Fruit fly (Drosophila melanogaster) whole organism, embryonic: ENCODE measurements around the gene sif.

Source experiments
- B-H1 ChIP-seq: fragments of 200-800 bp; sonication (Bioruptor generic); IDR thresholded peaks from 3 replicates; pipeline ENCODE4 v1.3.6; 2022; ENCODE audit warnings: missing biosample characterization, missing genetic modification characterization
- Bgb ChIP-seq: fragments of 200-800 bp; sonication (Bioruptor generic); IDR thresholded peaks from 2 replicates; pipeline ENCODE4 v1.3.6; 2022; ENCODE audit warnings: missing biosample characterization, missing genetic modification characterization; ENCODE audit not compliant: partially characterized antibody
- CG10431 ChIP-seq: fragments of 200-800 bp; sonication (Bioruptor generic); optimal IDR thresholded peaks from 3 replicates; lab custom pipeline; 2018; ENCODE audit warnings: missing biosample characterization, mild to moderate bottlenecking, missing genetic modification characterization
- CG11560 ChIP-seq: fragments of 200-800 bp; sonication (Bioruptor generic); IDR thresholded peaks from 3 replicates; pipeline ENCODE4 v1.3.6; 2022; ENCODE audit warnings: missing biosample characterization, missing genetic modification characterization
- CG12769 ChIP-seq: fragments of 200-800 bp; sonication (Bioruptor generic); optimal IDR thresholded peaks from 2 replicates; lab custom pipeline; 2019; ENCODE audit warnings: missing biosample characterization, mild to moderate bottlenecking, missing genetic modification characterization, moderate library complexity
- CG14441 ChIP-seq: fragments of 200-800 bp; sonication (Bioruptor generic); IDR thresholded peaks from 2 replicates; pipeline ENCODE4 v1.3.6; 2022; ENCODE audit warnings: missing biosample characterization, missing genetic modification characterization
- CG1602 ChIP-seq: fragments of 200-800 bp; sonication (Bioruptor generic); optimal IDR thresholded peaks from 3 replicates; lab custom pipeline; 2016; ENCODE audit warnings: missing biosample characterization, missing genetic modification characterization
- CG1603 ChIP-seq: fragments of 200-800 bp; sonication (Bioruptor generic); optimal IDR thresholded peaks from 2 replicates; lab custom pipeline; 2019; ENCODE audit warnings: missing biosample characterization, mild to moderate bottlenecking, missing genetic modification characterization, moderate library complexity
- CG17359 ChIP-seq: fragments of 200-800 bp; sonication (Bioruptor generic); optimal IDR thresholded peaks from 3 replicates; lab custom pipeline; 2018; ENCODE audit warnings: missing biosample characterization, mild to moderate bottlenecking, missing genetic modification characterization, moderate library complexity
- CG18011 ChIP-seq: fragments of 200-800 bp; sonication (Bioruptor generic); optimal IDR thresholded peaks from 2 replicates; lab custom pipeline; 2017; ENCODE audit warnings: missing biosample characterization, missing genetic modification characterization, mild to moderate bottlenecking, moderate library complexity, missing genotype
- CG18599 ChIP-seq: fragments of 200-800 bp; sonication (Bioruptor generic); optimal IDR thresholded peaks from 3 replicates; lab custom pipeline; 2017; ENCODE audit warnings: missing biosample characterization, missing genetic modification characterization, mild to moderate bottlenecking, moderate library complexity, missing genetic modification reagents
- CG18764 ChIP-seq: fragments of 200-800 bp; sonication (Bioruptor generic); optimal IDR thresholded peaks from 3 replicates; lab custom pipeline; 2016; ENCODE audit warnings: missing biosample characterization, missing genetic modification characterization
- CG43689 ChIP-seq: fragments of 200-800 bp; sonication (Bioruptor generic); IDR thresholded peaks from 2 replicates; pipeline ENCODE4 v1.3.6; 2022; ENCODE audit warnings: missing biosample characterization, missing genetic modification characterization
- CG4820 ChIP-seq: fragments of 200-800 bp; sonication (Bioruptor generic); optimal IDR thresholded peaks from 3 replicates; lab custom pipeline; 2016; ENCODE audit warnings: missing biosample characterization, missing genetic modification characterization
- CG8924 ChIP-seq: fragments of 200-800 bp; optimal IDR thresholded peaks from 3 replicates; lab custom pipeline; 2019; ENCODE audit warnings: missing biosample characterization, mild to moderate bottlenecking, missing genetic modification characterization, moderate library complexity
- CG9876 ChIP-seq: fragments of 200-800 bp; sonication (Bioruptor generic); optimal IDR thresholded peaks from 2 replicates; lab custom pipeline; 2016; ENCODE audit warnings: missing biosample characterization, missing genetic modification characterization
- Dek ChIP-seq: fragments of 200-800 bp; sonication (Bioruptor generic); optimal IDR thresholded peaks from 3 replicates; lab custom pipeline; 2019; ENCODE audit warnings: missing biosample characterization, mild to moderate bottlenecking, missing genetic modification characterization, moderate library complexity
- Doc2 ChIP-seq: fragments of 200-800 bp; sonication (Bioruptor generic); IDR thresholded peaks from 2 replicates; pipeline ENCODE4 v1.3.6; 2022; ENCODE audit warnings: missing biosample characterization, missing genetic modification characterization
- Dp ChIP-seq: fragments of 200-800 bp; sonication (Bioruptor generic); optimal IDR thresholded peaks from 2 replicates; lab custom pipeline; 2018; ENCODE audit warnings: missing biosample characterization, mild to moderate bottlenecking, missing genetic modification characterization, moderate library complexity
- Drgx ChIP-seq: fragments of 200-800 bp; sonication (Bioruptor generic); IDR thresholded peaks from 2 replicates; pipeline ENCODE4 v1.3.6; 2022; ENCODE audit warnings: missing biosample characterization, missing genetic modification characterization
- Fer2 ChIP-seq: fragments of 200-800 bp; sonication (Bioruptor generic); optimal IDR thresholded peaks from 2 replicates; lab custom pipeline; 2018; ENCODE audit warnings: missing biosample characterization, mild to moderate bottlenecking, missing genetic modification characterization, moderate library complexity
- Hr51 ChIP-seq, 2 experiments: fragments of 200-800 bp; sonication (Bioruptor generic); optimal IDR thresholded peaks; 2 replicates in 1 of 2; 3 replicates in 1 of 2; lab custom pipeline; 2016 to 2018; ENCODE audit warnings: missing biosample characterization in 2 of 2, missing genetic modification characterization in 2 of 2, mild to moderate bottlenecking in 1 of 2, moderate library complexity in 1 of 2
- Lpt ChIP-seq: fragments of >200 bp; optimal IDR thresholded peaks from 2 replicates; lab custom pipeline; 2018; ENCODE audit warnings: missing biosample characterization, missing genetic modification characterization
- NFAT ChIP-seq: fragments of 200-800 bp; sonication (Bioruptor generic); IDR thresholded peaks from 2 replicates; pipeline ENCODE4 v1.3.6; 2022; ENCODE audit warnings: missing biosample characterization, missing genetic modification characterization
- Opbp ChIP-seq: fragments of 200-800 bp; sonication (Bioruptor generic); IDR thresholded peaks from 3 replicates; pipeline ENCODE4 v1.3.6; 2022; ENCODE audit warnings: missing biosample characterization, missing genetic modification characterization; ENCODE audit not compliant: partially characterized antibody
- Sry-β ChIP-seq: fragments of 200-800 bp; sonication (Bioruptor generic); optimal IDR thresholded peaks from 2 replicates; lab custom pipeline; 2018; ENCODE audit warnings: missing biosample characterization, mild to moderate bottlenecking, missing genetic modification characterization, moderate library complexity
- abd-A ChIP-seq: fragments of 200-800 bp; sonication (Bioruptor generic); optimal IDR thresholded peaks from 3 replicates; lab custom pipeline; 2019; ENCODE audit warnings: missing biosample characterization, mild to moderate bottlenecking, missing genetic modification characterization, moderate library complexity
- al ChIP-seq: fragments of 200-800 bp; sonication (Bioruptor generic); IDR thresholded peaks from 2 replicates; pipeline ENCODE4 v1.3.6; 2022; ENCODE audit warnings: missing biosample characterization, missing genetic modification characterization
- ash1 ChIP-seq: fragments of 200-800 bp; sonication (Bioruptor generic); optimal IDR thresholded peaks from 2 replicates; lab custom pipeline; 2018; ENCODE audit warnings: missing biosample characterization, mild to moderate bottlenecking, missing genetic modification characterization
- az2 ChIP-seq: fragments of 200-800 bp; sonication (Bioruptor generic); optimal IDR thresholded peaks from 3 replicates; lab custom pipeline; 2016; ENCODE audit warnings: missing biosample characterization, missing genetic modification characterization
- bab2 ChIP-seq: fragments of 200-800 bp; sonication (Bioruptor generic); optimal IDR thresholded peaks from 2 replicates; lab custom pipeline; 2016; ENCODE audit warnings: missing biosample characterization, missing genetic modification characterization
- chinmo ChIP-seq: fragments of 200-800 bp; sonication (Bioruptor generic); IDR thresholded peaks from 4 replicates; pipeline ENCODE4 v1.3.6; 2022; ENCODE audit warnings: missing biosample characterization, missing genetic modification characterization; ENCODE audit not compliant: partially characterized antibody
- danr ChIP-seq: fragments of 200-800 bp; sonication (Bioruptor generic); IDR thresholded peaks from 2 replicates; pipeline ENCODE4 v1.3.6; 2022; ENCODE audit warnings: missing biosample characterization, missing genetic modification characterization
- eve ChIP-seq, 2 experiments: fragments of >200 bp; optimal IDR thresholded peaks; 2 replicates each; lab custom pipeline; 2017; ENCODE audit warnings: missing biosample characterization in 2 of 2, missing genetic modification characterization in 2 of 2
- ftz-f1 ChIP-seq: fragments of 200-800 bp; sonication (Bioruptor generic); optimal IDR thresholded peaks from 2 replicates; lab custom pipeline; 2016; ENCODE audit warnings: missing biosample characterization, missing genetic modification characterization
- gsb-n ChIP-seq: fragments of 200-800 bp; sonication (Bioruptor generic); optimal IDR thresholded peaks from 3 replicates; lab custom pipeline; 2018; ENCODE audit warnings: missing biosample characterization, mild to moderate bottlenecking, missing genetic modification characterization
- knrl ChIP-seq: fragments of 200-800 bp; sonication (Bioruptor generic); IDR thresholded peaks from 3 replicates; pipeline ENCODE4 v1.3.6; 2022; ENCODE audit warnings: missing biosample characterization, missing genetic modification characterization; ENCODE audit not compliant: partially characterized antibody
- luna ChIP-seq: fragments of 200-800 bp; sonication (Bioruptor generic); optimal IDR thresholded peaks from 2 replicates; lab custom pipeline; 2016; ENCODE audit warnings: missing biosample characterization, missing genetic modification characterization
- mam ChIP-seq: fragments of 200-800 bp; sonication (Bioruptor generic); optimal IDR thresholded peaks from 3 replicates; lab custom pipeline; 2016; ENCODE audit warnings: missing biosample characterization, missing genetic modification characterization
- mirr ChIP-seq: fragments of 200-800 bp; sonication (Bioruptor generic); optimal IDR thresholded peaks from 3 replicates; lab custom pipeline; 2018; ENCODE audit warnings: missing biosample characterization, mild to moderate bottlenecking, missing genetic modification characterization
- nau ChIP-seq: fragments of 200-800 bp; sonication (Bioruptor generic); optimal IDR thresholded peaks from 3 replicates; lab custom pipeline; 2017; ENCODE audit warnings: missing biosample characterization, mild to moderate bottlenecking, missing genetic modification characterization, missing genetic modification reagents
- nmo ChIP-seq: fragments of 200-800 bp; sonication (Bioruptor generic); optimal IDR thresholded peaks from 2 replicates; lab custom pipeline; 2018; ENCODE audit warnings: missing biosample characterization, mild to moderate bottlenecking, missing genetic modification characterization, moderate library complexity
- nom ChIP-seq: fragments of 200-800 bp; sonication (Bioruptor generic); optimal IDR thresholded peaks from 2 replicates; lab custom pipeline; 2017; ENCODE audit warnings: missing biosample characterization, missing genetic modification characterization, mild to moderate bottlenecking, moderate library complexity, missing genetic modification reagents
- pzg ChIP-seq: fragments of 200-800 bp; sonication (Bioruptor generic); optimal IDR thresholded peaks from 3 replicates; lab custom pipeline; 2018; ENCODE audit warnings: missing biosample characterization, mild to moderate bottlenecking, missing genetic modification characterization, moderate library complexity
- rib ChIP-seq: fragments of 200-800 bp; sonication (Bioruptor generic); IDR thresholded peaks from 2 replicates; pipeline ENCODE4 v1.3.6; 2022; ENCODE audit warnings: missing biosample characterization, missing genetic modification characterization
- seq ChIP-seq: fragments of 200-800 bp; sonication (Bioruptor generic); IDR thresholded peaks from 2 replicates; pipeline ENCODE4 v1.3.6; 2022; ENCODE audit warnings: missing biosample characterization, missing genetic modification characterization
- so ChIP-seq: fragments of 200-800 bp; sonication (Bioruptor generic); IDR thresholded peaks from 3 replicates; pipeline ENCODE4 v1.3.6; 2022; ENCODE audit warnings: missing biosample characterization, missing genetic modification characterization
- stwl ChIP-seq: fragments of 200-800 bp; sonication (Bioruptor generic); optimal IDR thresholded peaks from 3 replicates; lab custom pipeline; 2018; ENCODE audit warnings: missing biosample characterization, mild to moderate bottlenecking, missing genetic modification characterization, moderate library complexity
- zfh2 ChIP-seq: fragments of 200-800 bp; sonication (Bioruptor generic); optimal IDR thresholded peaks from 2 replicates; lab custom pipeline; 2016; ENCODE audit warnings: missing biosample characterization, missing genetic modification characterization

The sif gene

DNA sequence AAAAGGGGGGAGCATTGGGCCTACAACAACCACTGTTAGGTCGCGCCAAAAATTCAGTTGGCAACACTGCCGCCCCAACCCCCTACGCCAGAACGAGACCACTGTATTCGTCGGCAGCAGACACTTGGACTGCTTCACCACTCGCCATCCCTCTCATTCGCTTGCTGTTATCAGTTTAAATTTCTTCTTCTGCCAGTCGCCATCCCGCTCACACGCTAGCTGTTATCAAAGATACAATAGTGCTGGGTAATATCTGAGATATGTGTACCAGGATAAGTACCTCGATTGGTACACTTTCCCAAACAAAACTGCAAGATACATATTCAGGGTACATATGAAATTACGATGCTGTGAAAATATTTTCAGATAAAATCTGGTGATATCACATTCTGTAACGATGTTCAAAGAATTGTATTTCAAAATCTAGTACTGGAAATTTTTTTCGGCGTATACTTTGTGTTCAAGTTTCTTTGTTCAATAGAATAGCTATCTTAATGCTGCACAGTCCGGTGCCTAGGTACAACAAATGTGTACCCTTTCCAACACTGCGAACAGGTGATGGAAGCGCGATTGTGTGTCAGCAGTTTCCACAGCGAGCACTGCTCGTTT, 113.2 kb downstream of the sif start (continued):
- no peak for TF ChIP-seq Doc2 (GFP tag; lab: Robert Waterston, UW)
- peak; percentile 73 for TF ChIP-seq CG1603
- peak; percentile 73 for TF ChIP-seq CG4820 (GFP tag; lab: Kevin White, UChicago)
- peak; percentile 58 for TF ChIP-seq nom
- TF ChIP-seq CG10431 (GFP tag; lab: Kevin White, UChicago) = peak; percentile 58
- TF ChIP-seq so (GFP tag; lab: Robert Waterston, UW) = peak; percentile 87
- TF ChIP-seq CG18764 (GFP tag; lab: Kevin White, UChicago) = peak; percentile 60
- TF ChIP-seq CG14441 (GFP tag; lab: Robert Waterston, UW) = peak; percentile 77
- TF ChIP-seq abd-A = no peak
- no peak for TF ChIP-seq eve (GFP tag; optimal IDR thresholded peaks at IDR 0.05; lab: Kevin White, UChicago)
- TF ChIP-seq ftz-f1 (GFP tag; lab: Kevin White, UChicago) = peak; percentile 16
- peak; percentile 53; the same call in 1 of the 2 replicates for TF ChIP-seq al (GFP tag; lab: Robert Waterston, UW)
- peak; percentile 78 for TF ChIP-seq Dek (tag; lab: Kevin White, UChicago)
- TF ChIP-seq Lpt (GFP tag; lab: Kevin White, UChicago) = no peak
- TF ChIP-seq Sry-β (GFP tag; lab: Kevin White, UChicago) = peak; percentile 81
- peak; percentile 48; the same call in 1 of the 3 replicates for TF ChIP-seq CG11560
- TF ChIP-seq CG1602 (GFP tag; lab: Kevin White, UChicago) = peak; percentile 65
- no peak for TF ChIP-seq gsb-n (tag; lab: Kevin White, UChicago)
- peak; percentile 77; the same call in 1 of the 2 replicates for TF ChIP-seq Drgx
- TF ChIP-seq knrl (GFP tag; lab: Robert Waterston, UW) = peak; percentile 40; the same call in 1 of the 3 replicates
- peak; percentile 84 for TF ChIP-seq az2 (GFP tag; lab: Kevin White, UChicago)
- TF ChIP-seq stwl = peak; percentile 73
- peak; percentile 91 for TF ChIP-seq zfh2 (GFP tag; lab: Kevin White, UChicago)
- TF ChIP-seq Dp (GFP tag; lab: Kevin White, UChicago) = peak; percentile 44
- TF ChIP-seq bab2 = peak; percentile 84
- no peak for TF ChIP-seq nau (GFP tag; lab: Kevin White, UChicago)
- peak; percentile 73 for TF ChIP-seq CG18011
- TF ChIP-seq CG43689 (GFP tag; lab: Robert Waterston, UW) = 0 out of 2 replicates have a peak, but pooled peaks have one; percentile 22
- peak; percentile 78 to 87 for TF ChIP-seq Hr51 (GFP tag; optimal IDR thresholded peaks at IDR 0.05; lab: Kevin White, UChicago)
- TF ChIP-seq CG17359 (tag; lab: Kevin White, UChicago) = peak; percentile 75
- TF ChIP-seq CG12769 (tag; lab: Kevin White, UChicago) = peak; percentile 93
- TF ChIP-seq CG18599 (GFP tag; lab: Kevin White, UChicago) = no peak
- peak; percentile 38 for TF ChIP-seq CG9876 (GFP tag; lab: Kevin White, UChicago)
- peak; percentile 58; the same call in 1 of the 4 replicates for TF ChIP-seq chinmo (GFP tag; lab: Robert Waterston, UW)
- peak; percentile 46; the same call in 1 of the 2 replicates for TF ChIP-seq NFAT
- peak; percentile 80 for TF ChIP-seq luna (GFP tag; lab: Kevin White, UChicago)
- peak; percentile 48; the same call in 2 of the 3 replicates for TF ChIP-seq Opbp
- TF ChIP-seq seq (GFP tag; lab: Robert Waterston, UW) = no peak
- peak; percentile 79 for TF ChIP-seq Fer2
- TF ChIP-seq rib (GFP tag; lab: Robert Waterston, UW) = no peak
- TF ChIP-seq danr = peak; percentile 27; the same call in 1 of the 2 replicates
- peak; percentile 90 for TF ChIP-seq mam
- TF ChIP-seq pzg (GFP tag; lab: Kevin White, UChicago) = peak; percentile 81
- TF ChIP-seq nmo = peak; percentile 89
- TF ChIP-seq B-H1 (GFP tag; lab: Robert Waterston, UW) = peak; percentile 39; the same call in 2 of the 3 replicates
- peak; percentile 88 for TF ChIP-seq mirr
- peak; percentile 88 for TF ChIP-seq CG8924 (tag; lab: Kevin White, UChicago)
- TF ChIP-seq ash1 (GFP tag; lab: Kevin White, UChicago) = peak; percentile 70
- TF ChIP-seq Bgb = peak; percentile 67
